Fruit fly (Drosophila melanogaster) whole organism, embryonic: Measurements from ENCODE around the gene CG12702.

Experiments
- Antp ChIP-seq: fragments of 200-800 bp; sonication (Bioruptor generic); optimal IDR thresholded peaks from 3 replicates; lab custom pipeline; 2016; ENCODE audit warnings: missing biosample characterization, missing genetic modification characterization
- Blimp-1 ChIP-seq: fragments of 200-800 bp; sonication (Bioruptor generic); optimal IDR thresholded peaks from 3 replicates; lab custom pipeline; 2018; ENCODE audit warnings: missing biosample characterization, missing genetic modification characterization, mild to moderate bottlenecking, moderate library complexity, missing genetic modification reagents
- CG1024 ChIP-seq: fragments of 200-800 bp; sonication (Bioruptor generic); IDR thresholded peaks from 2 replicates; pipeline ENCODE4 v1.3.6; 2022; ENCODE audit warnings: missing biosample characterization, missing genetic modification characterization
- CG10267 ChIP-seq: fragments of 200-800 bp; sonication (Bioruptor generic); optimal IDR thresholded peaks from 2 replicates; lab custom pipeline; 2018; ENCODE audit warnings: missing biosample characterization, mild to moderate bottlenecking, missing genetic modification characterization, moderate library complexity
- CG11723 ChIP-seq: fragments of 200-800 bp; sonication (Bioruptor generic); optimal IDR thresholded peaks from 2 replicates; lab custom pipeline; 2017; ENCODE audit warnings: missing biosample characterization, mild to moderate bottlenecking, missing genetic modification characterization
- CG14441 ChIP-seq: fragments of 200-800 bp; sonication (Bioruptor generic); IDR thresholded peaks from 2 replicates; pipeline ENCODE4 v1.3.6; 2022; ENCODE audit warnings: missing biosample characterization, missing genetic modification characterization
- CG14710 ChIP-seq: fragments of 200-800 bp; sonication (Bioruptor generic); optimal IDR thresholded peaks from 3 replicates; lab custom pipeline; 2019; ENCODE audit warnings: missing biosample characterization, mild to moderate bottlenecking, missing genetic modification characterization, moderate library complexity
- CG15269 ChIP-seq: fragments of 200-800 bp; sonication (Bioruptor generic); optimal IDR thresholded peaks from 2 replicates; lab custom pipeline; 2018; ENCODE audit warnings: missing biosample characterization, mild to moderate bottlenecking, missing genetic modification characterization, moderate library complexity
- CG1603 ChIP-seq: fragments of 200-800 bp; sonication (Bioruptor generic); optimal IDR thresholded peaks from 2 replicates; lab custom pipeline; 2019; ENCODE audit warnings: missing biosample characterization, mild to moderate bottlenecking, missing genetic modification characterization, moderate library complexity
- CG16813 ChIP-seq: fragments of 200-800 bp; sonication (Bioruptor generic); IDR thresholded peaks from 3 replicates; pipeline ENCODE4 v1.3.6; 2022; ENCODE audit warnings: missing biosample characterization, missing genetic modification characterization; ENCODE audit not compliant: partially characterized antibody
- CG17359 ChIP-seq: fragments of 200-800 bp; sonication (Bioruptor generic); optimal IDR thresholded peaks from 3 replicates; lab custom pipeline; 2018; ENCODE audit warnings: missing biosample characterization, mild to moderate bottlenecking, missing genetic modification characterization, moderate library complexity
- CG17361 ChIP-seq: fragments of 200-800 bp; sonication (Bioruptor generic); IDR thresholded peaks from 3 replicates; pipeline ENCODE4 v1.3.6; 2022; ENCODE audit warnings: missing biosample characterization, missing genetic modification characterization
- CG2120 ChIP-seq: fragments of 200-800 bp; sonication (Bioruptor generic); optimal IDR thresholded peaks from 3 replicates; lab custom pipeline; 2016; ENCODE audit warnings: missing biosample characterization, missing genetic modification characterization
- CG2678 ChIP-seq: fragments of 200-800 bp; sonication (Bioruptor generic); optimal IDR thresholded peaks from 3 replicates; lab custom pipeline; 2019; ENCODE audit warnings: missing biosample characterization, mild to moderate bottlenecking, missing genetic modification characterization, moderate library complexity
- CG31441 ChIP-seq: fragments of 200-800 bp; sonication (Bioruptor generic); IDR thresholded peaks from 2 replicates; pipeline ENCODE4 v1.3.6; 2022; ENCODE audit warnings: missing biosample characterization, missing genetic modification characterization
- CG4282 ChIP-seq: fragments of 200-800 bp; sonication (Bioruptor generic); optimal IDR thresholded peaks from 2 replicates; lab custom pipeline; 2016; ENCODE audit warnings: missing biosample characterization, missing genetic modification characterization
- CG4424 ChIP-seq: fragments of 200-800 bp; sonication (Bioruptor generic); optimal IDR thresholded peaks from 3 replicates; lab custom pipeline; 2016; ENCODE audit warnings: missing biosample characterization, missing genetic modification characterization
- CG7357 ChIP-seq: fragments of 200-800 bp; sonication (Bioruptor generic); IDR thresholded peaks from 3 replicates; pipeline ENCODE4 v1.3.6; 2022; ENCODE audit warnings: missing biosample characterization, missing genetic modification characterization
- CG7963 ChIP-seq: fragments of 200-800 bp; sonication (Bioruptor generic); IDR thresholded peaks from 3 replicates; pipeline ENCODE4 v1.3.6; 2022; ENCODE audit warnings: missing biosample characterization, missing genetic modification characterization; ENCODE audit not compliant: partially characterized antibody
- CG8089 ChIP-seq: fragments of 200-800 bp; sonication (Bioruptor generic); optimal IDR thresholded peaks from 3 replicates; lab custom pipeline; 2016; ENCODE audit warnings: missing biosample characterization, missing genetic modification characterization
- Chrac-16 ChIP-seq: fragments of 200-800 bp; sonication (Bioruptor generic); optimal IDR thresholded peaks from 3 replicates; lab custom pipeline; 2016; ENCODE audit warnings: missing biosample characterization, missing genetic modification characterization
- D19A ChIP-seq: fragments of 200-800 bp; optimal IDR thresholded peaks from 3 replicates; lab custom pipeline; 2019; ENCODE audit warnings: missing biosample characterization, mild to moderate bottlenecking, missing genetic modification characterization, moderate library complexity
- D19B ChIP-seq: fragments of 200-800 bp; sonication (Bioruptor generic); optimal IDR thresholded peaks from 2 replicates; lab custom pipeline; 2017; ENCODE audit warnings: missing biosample characterization, mild to moderate bottlenecking, missing genetic modification characterization
- H2.0 ChIP-seq: fragments of 200-800 bp; sonication (Bioruptor generic); IDR thresholded peaks from 2 replicates; pipeline ENCODE4 v1.3.6; 2022; ENCODE audit warnings: missing biosample characterization, missing genetic modification characterization
- HmgZ ChIP-seq: fragments of 200-800 bp; sonication (Bioruptor generic); optimal IDR thresholded peaks from 2 replicates; lab custom pipeline; 2018; ENCODE audit warnings: missing biosample characterization, mild to moderate bottlenecking, missing genetic modification characterization
- Hr3 ChIP-seq: fragments of 200-800 bp; sonication (Bioruptor generic); optimal IDR thresholded peaks from 3 replicates; lab custom pipeline; 2016; ENCODE audit warnings: missing biosample characterization, missing genetic modification characterization
- MBD-R2 ChIP-seq: fragments of 200-800 bp; sonication (Bioruptor generic); IDR thresholded peaks from 2 replicates; pipeline ENCODE4 v1.3.6; 2022; ENCODE audit warnings: missing biosample characterization, missing genetic modification characterization
- PHDP ChIP-seq: fragments of 200-800 bp; sonication (Bioruptor generic); optimal IDR thresholded peaks from 3 replicates; lab custom pipeline; 2018; ENCODE audit warnings: missing biosample characterization, mild to moderate bottlenecking, missing genetic modification characterization, moderate library complexity
- Side ChIP-seq: fragments of 200-800 bp; sonication (Bioruptor generic); optimal IDR thresholded peaks from 2 replicates; lab custom pipeline; 2016; ENCODE audit warnings: missing biosample characterization, missing genetic modification characterization
- Ssrp ChIP-seq: fragments of 200-800 bp; sonication (Bioruptor generic); optimal IDR thresholded peaks from 2 replicates; lab custom pipeline; 2018; ENCODE audit warnings: missing biosample characterization, mild to moderate bottlenecking, missing genetic modification characterization, moderate library complexity
- Xbp1 ChIP-seq: fragments of 200-800 bp; sonication (Bioruptor generic); optimal IDR thresholded peaks from 3 replicates; lab custom pipeline; 2016; ENCODE audit warnings: missing biosample characterization, mild to moderate bottlenecking, missing genetic modification characterization
- az2 ChIP-seq: fragments of 200-800 bp; sonication (Bioruptor generic); optimal IDR thresholded peaks from 3 replicates; lab custom pipeline; 2016; ENCODE audit warnings: missing biosample characterization, missing genetic modification characterization
- chif ChIP-seq, 2 experiments: fragments of 200-800 bp; sonication (Bioruptor generic); optimal IDR thresholded peaks; 3 replicates each; lab custom pipeline; 2016; ENCODE audit warnings: missing biosample characterization in 2 of 2, missing genetic modification characterization in 2 of 2
- ci ChIP-seq: fragments of 200-800 bp; sonication (Bioruptor generic); IDR thresholded peaks from 3 replicates; pipeline ENCODE4 v1.3.6; 2022; ENCODE audit warnings: missing biosample characterization, missing genetic modification characterization
- dmrt11E ChIP-seq: fragments of 200-800 bp; sonication (Bioruptor generic); optimal IDR thresholded peaks from 3 replicates; lab custom pipeline; 2018; ENCODE audit warnings: missing biosample characterization, mild to moderate bottlenecking, missing genetic modification characterization, moderate library complexity
- dmrt99B ChIP-seq: fragments of 200-800 bp; sonication (Bioruptor generic); optimal IDR thresholded peaks from 2 replicates; lab custom pipeline; 2018; ENCODE audit warnings: missing biosample characterization, mild to moderate bottlenecking, missing genetic modification characterization, moderate library complexity
- ewg ChIP-seq: fragments of 200-800 bp; sonication (Bioruptor generic); optimal IDR thresholded peaks from 3 replicates; lab custom pipeline; 2017; ENCODE audit warnings: mild to moderate bottlenecking, missing biosample characterization, missing genetic modification reagents, missing genetic modification characterization
- grau ChIP-seq: fragments of 200-800 bp; optimal IDR thresholded peaks from 3 replicates; lab custom pipeline; 2019; ENCODE audit warnings: missing biosample characterization, mild to moderate bottlenecking, missing genetic modification characterization, moderate library complexity
- lilli ChIP-seq: fragments of 200-800 bp; sonication (Bioruptor generic); optimal IDR thresholded peaks from 3 replicates; lab custom pipeline; 2016; ENCODE audit warnings: missing biosample characterization, missing genetic modification characterization
- lola ChIP-seq, 3 experiments: fragments of >200 bp in 2 of 3; fragments of 200-800 bp in 1 of 3; sonication (Bioruptor generic) in 1 of 3; optimal IDR thresholded peaks; 2 replicates each; lab custom pipeline; 2017 to 2019; ENCODE audit warnings: missing biosample characterization in 3 of 3, missing genetic modification characterization in 3 of 3, mild to moderate bottlenecking in 1 of 3, moderate library complexity in 1 of 3
- nmo ChIP-seq: fragments of 200-800 bp; sonication (Bioruptor generic); optimal IDR thresholded peaks from 2 replicates; lab custom pipeline; 2018; ENCODE audit warnings: missing biosample characterization, mild to moderate bottlenecking, missing genetic modification characterization, moderate library complexity
- prd ChIP-seq, 3 experiments: fragments of >200 bp in 2 of 3; fragments of 200-800 bp in 1 of 3; sonication (Bioruptor generic) in 1 of 3; optimal IDR thresholded peaks in 2 of 3; IDR thresholded peaks in 1 of 3; 2 replicates in 2 of 3; 3 replicates in 1 of 3; pipeline versions ENCODE4 v1.3.6 to Lab custom; 2017 to 2022; ENCODE audit warnings: missing biosample characterization in 1 of 3, missing genetic modification characterization in 1 of 3
- row ChIP-seq: fragments of 200-800 bp; sonication (Bioruptor generic); IDR thresholded peaks from 3 replicates; pipeline ENCODE4 v1.3.6; 2022; ENCODE audit warnings: missing biosample characterization, missing genetic modification characterization
- sc ChIP-seq, 3 experiments: fragments of >200 bp in 2 of 3; fragments of 200-800 bp in 1 of 3; sonication (Bioruptor generic) in 1 of 3; optimal IDR thresholded peaks; 2 replicates in 2 of 3; 3 replicates in 1 of 3; lab custom pipeline; 2017; ENCODE audit warnings: mild to moderate bottlenecking in 1 of 3, missing biosample characterization in 1 of 3, missing genetic modification characterization in 1 of 3, missing genetic modification reagents in 1 of 3
- trem ChIP-seq: fragments of 200-800 bp; optimal IDR thresholded peaks from 3 replicates; lab custom pipeline; 2019; ENCODE audit warnings: missing biosample characterization, mild to moderate bottlenecking, missing genetic modification characterization, moderate library complexity
- ttk ChIP-seq: fragments of 200-800 bp; sonication (Bioruptor generic); IDR thresholded peaks from 2 replicates; pipeline ENCODE4 v2.1.2; 2022; ENCODE audit warnings: missing biosample characterization, missing genetic modification characterization
- unpg ChIP-seq: fragments of 200-800 bp; sonication (Bioruptor generic); optimal IDR thresholded peaks from 3 replicates; lab custom pipeline; 2018; ENCODE audit warnings: missing biosample characterization, mild to moderate bottlenecking, missing genetic modification characterization, moderate library complexity
- zen ChIP-seq: fragments of 200-800 bp; sonication (Bioruptor generic); optimal IDR thresholded peaks from 3 replicates; lab custom pipeline; 2018; ENCODE audit warnings: missing biosample characterization, mild to moderate bottlenecking, missing genetic modification characterization, moderate library complexity

Gene CG12702

DNA sequence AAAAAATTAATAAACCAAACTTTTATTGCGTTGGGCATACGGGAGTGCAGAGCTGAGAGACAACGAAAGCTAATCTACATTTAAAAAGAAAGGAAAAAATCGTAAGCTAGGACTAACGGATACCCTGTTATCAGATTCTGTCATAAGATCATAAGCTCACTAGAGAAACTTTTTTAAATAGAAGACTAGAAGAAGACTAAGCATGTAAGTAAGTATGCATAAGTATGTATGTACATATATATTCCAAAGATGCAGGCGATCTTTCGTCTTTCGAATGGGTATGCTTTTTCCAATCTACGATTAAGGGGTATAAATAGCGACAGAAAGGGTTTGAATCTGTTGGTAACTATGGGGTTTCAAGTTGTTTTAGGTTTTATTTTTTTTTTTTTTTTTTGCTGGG is 20.2 kb upstream of the CG12702 start:
- TF ChIP-seq CG17359 (tag; lab: Kevin White, UChicago) = peak; percentile 21
- peak; percentile 39; the same call in 1 of the 2 replicates for TF ChIP-seq CG1024 (GFP tag; lab: Robert Waterston, UW)
- TF ChIP-seq Side (GFP tag; lab: Kevin White, UChicago) = peak; percentile 1
- no peak for TF ChIP-seq HmgZ
- TF ChIP-seq CG17361 (GFP tag; lab: Robert Waterston, UW) = 0 out of 3 replicates have a peak, but pooled peaks have one; percentile 31
- no peak for TF ChIP-seq ttk
- peak; percentile 18 for TF ChIP-seq Antp (GFP tag; lab: Kevin White, UChicago)
- TF ChIP-seq trem (tag; lab: Kevin White, UChicago) = peak; percentile 15
- no peak for TF ChIP-seq CG7963
- TF ChIP-seq CG15269 (tag; lab: Kevin White, UChicago) = peak; percentile 2
- peak; percentile 17 for TF ChIP-seq Xbp1 (GFP tag; lab: Kevin White, UChicago)
- 0 out of 2 replicates have a peak, but pooled peaks have one; percentile 18 for TF ChIP-seq CG14441
- peak; percentile 35 for TF ChIP-seq unpg (GFP tag; lab: Kevin White, UChicago)
- peak; percentile 10 for TF ChIP-seq CG4424 (GFP tag; lab: Kevin White, UChicago)
- peak; percentile 72 for TF ChIP-seq D19B (GFP tag; lab: Kevin White, UChicago)
- peak; percentile 31 for TF ChIP-seq CG14710 (tag; lab: Kevin White, UChicago)
- peak; percentile 24 for TF ChIP-seq CG10267 (tag; lab: Kevin White, UChicago)
- peak; percentile 19 for TF ChIP-seq PHDP
- peak; percentile 14 for TF ChIP-seq CG2120 (GFP tag; lab: Kevin White, UChicago)
- TF ChIP-seq CG7357 (GFP tag; lab: Robert Waterston, UW) = 0 out of 3 replicates have a peak, but pooled peaks have one; percentile 21
- TF ChIP-seq lola (GFP tag; optimal IDR thresholded peaks at IDR 0.05; lab: Kevin White, UChicago) = peak in 1 of 3 experiments; percentile 39
- peak; percentile 15 to 37 for TF ChIP-seq chif (GFP tag; optimal IDR thresholded peaks at IDR 0.05; lab: Kevin White, UChicago)
- TF ChIP-seq ewg (GFP tag; lab: Kevin White, UChicago) = peak; percentile 27
- TF ChIP-seq az2 (GFP tag; lab: Kevin White, UChicago) = peak; percentile 21
- TF ChIP-seq grau (tag; lab: Kevin White, UChicago) = peak; percentile 22
- TF ChIP-seq Chrac-16 (GFP tag; lab: Kevin White, UChicago) = peak; percentile 23
- TF ChIP-seq nmo (GFP tag; lab: Kevin White, UChicago) = peak; percentile 33
- peak; percentile 12 for TF ChIP-seq D19A (tag; lab: Kevin White, UChicago)
- TF ChIP-seq CG2678 (tag; lab: Kevin White, UChicago) = peak; percentile 28
- peak; percentile 19 for TF ChIP-seq Hr3 (GFP tag; lab: Kevin White, UChicago)
- peak; percentile 39 for TF ChIP-seq CG1603
- peak; percentile 34 for TF ChIP-seq Blimp-1 (GFP tag; lab: Kevin White, UChicago)
- TF ChIP-seq sc (optimal IDR thresholded peaks at IDR 0.05; lab: Kevin White, UChicago) = no peak
- TF ChIP-seq sc (GFP tag; optimal IDR thresholded peaks at IDR 0.05; lab: Kevin White, UChicago) = peak; percentile 11
- peak; percentile 48 for TF ChIP-seq CG31441 (GFP tag; lab: Robert Waterston, UW)
- TF ChIP-seq CG4282 (GFP tag; lab: Kevin White, UChicago) = no peak
- peak; percentile 22 for TF ChIP-seq Ssrp (tag; lab: Kevin White, UChicago)
- TF ChIP-seq CG8089 = no peak
- TF ChIP-seq lilli (GFP tag; lab: Kevin White, UChicago) = peak; percentile 18
- peak; percentile 49 for TF ChIP-seq dmrt11E (tag; lab: Kevin White, UChicago)
- TF ChIP-seq dmrt99B = peak; percentile 48
- TF ChIP-seq prd (optimal IDR thresholded peaks at IDR 0.05; lab: Kevin White, UChicago) = no peak
- TF ChIP-seq prd (GFP tag; IDR thresholded peaks at IDR 0.05; lab: Robert Waterston, UW) = peak; percentile 56; the same call in 2 of the 3 replicates
- no peak for TF ChIP-seq CG11723 (GFP tag; lab: Kevin White, UChicago)
- TF ChIP-seq ci (GFP tag; lab: Robert Waterston, UW) = peak; percentile 55; the same call in 2 of the 3 replicates
- peak; percentile 23 for TF ChIP-seq zen
- TF ChIP-seq MBD-R2 = no peak
- TF ChIP-seq row = peak; percentile 56; the same call in 2 of the 3 replicates
- peak; percentile 29; the same call in 1 of the 2 replicates for TF ChIP-seq H2.0 (GFP tag; lab: Robert Waterston, UW)
- no peak for TF ChIP-seq CG16813 (GFP tag; lab: Robert Waterston, UW)
